Worm (Caenorhabditis elegans) whole organism, late embryonic: ENCODE results near the gene znf-593.
"Not testable (repeated sequence)": the region's sequence is repeated elsewhere in the genome, so short reads cannot be mapped to it uniquely, and the experiment has no call there.

Experiments used
- C08G9.2 ChIP-seq: sonication (generic microtip); optimal IDR thresholded peaks from 2 replicates; lab custom pipeline; 2016; ENCODE audit warnings: mild to moderate bottlenecking, missing genetic modification characterization, moderate library complexity, missing compliant biosample characterization
- F13H6.1 ChIP-seq: sonication (generic microtip); optimal IDR thresholded peaks from 2 replicates; lab custom pipeline; 2016; ENCODE audit warnings: missing genetic modification characterization, missing compliant biosample characterization
- K09A11.1 ChIP-seq: sonication (generic microtip); optimal IDR thresholded peaks from 2 replicates; lab custom pipeline; 2017; ENCODE audit warnings: antibody characterized with exemption, mild to moderate bottlenecking, missing genetic modification characterization, missing compliant biosample characterization; ENCODE audit not compliant: insufficient read depth
- ama-1 ChIP-seq: fragments of 150-350 bp; optimal IDR thresholded peaks from 2 replicates; lab custom pipeline; 2014
- ceh-24 ChIP-seq: sonication (generic microtip); optimal IDR thresholded peaks from 2 replicates; lab custom pipeline; 2016; ENCODE audit warnings: mild to moderate bottlenecking, missing genetic modification characterization, missing compliant biosample characterization
- ceh-45 ChIP-seq: fragments of 200-800 bp; sonication (Bioruptor generic); IDR thresholded peaks from 2 replicates; pipeline ENCODE4 v1.3.6; 2022; ENCODE audit warnings: missing genetic modification reagents, missing genetic modification characterization, missing compliant biosample characterization
- ceh-48 ChIP-seq: sonication (generic microtip); optimal IDR thresholded peaks from 2 replicates; lab custom pipeline; 2016; ENCODE audit warnings: missing genetic modification characterization, inconsistent platforms, missing compliant biosample characterization
- ceh-9 ChIP-seq: sonication (generic microtip); optimal IDR thresholded peaks from 2 replicates; lab custom pipeline; 2016; ENCODE audit warnings: mild to moderate bottlenecking, missing genetic modification characterization, inconsistent platforms, missing compliant biosample characterization
- dmd-4 ChIP-seq: sonication (generic microtip); optimal IDR thresholded peaks from 2 replicates; lab custom pipeline; 2016; ENCODE audit warnings: borderline replicate concordance, missing genetic modification characterization, missing compliant biosample characterization
- ets-4 ChIP-seq: sonication (generic microtip); optimal IDR thresholded peaks from 2 replicates; lab custom pipeline; 2016; ENCODE audit warnings: missing genetic modification characterization, missing compliant biosample characterization
- fkh-6 ChIP-seq: sonication (generic microtip); optimal IDR thresholded peaks from 2 replicates; lab custom pipeline; 2016; ENCODE audit warnings: missing genetic modification characterization, missing compliant biosample characterization
- gmeb-2 ChIP-seq: sonication (generic microtip); optimal IDR thresholded peaks from 2 replicates; lab custom pipeline; 2016; ENCODE audit warnings: missing genetic modification characterization, inconsistent platforms, missing compliant biosample characterization
- hlh-13 ChIP-seq: fragments of 200-800 bp; sonication (Bioruptor generic); optimal IDR thresholded peaks from 2 replicates; lab custom pipeline; 2018; ENCODE audit warnings: mild to moderate bottlenecking, missing genetic modification characterization, missing compliant biosample characterization
- hlh-30 ChIP-seq: sonication (generic microtip); optimal IDR thresholded peaks from 2 replicates; lab custom pipeline; 2017; ENCODE audit warnings: antibody characterized with exemption, missing genetic modification characterization, missing compliant biosample characterization; ENCODE audit not compliant: insufficient read depth
- hlh-6 ChIP-seq: sonication (generic microtip); optimal IDR thresholded peaks from 2 replicates; lab custom pipeline; 2016; ENCODE audit warnings: missing genotype, missing genetic modification characterization, missing compliant biosample characterization
- hlh-8 ChIP-seq: sonication (generic microtip); optimal IDR thresholded peaks from 2 replicates; lab custom pipeline; 2016; ENCODE audit warnings: missing genotype, missing genetic modification characterization, missing compliant biosample characterization
- lin-11 ChIP-seq: fragments of 200-800 bp; sonication (Bioruptor generic); optimal IDR thresholded peaks from 2 replicates; lab custom pipeline; 2018; ENCODE audit warnings: mild to moderate bottlenecking, missing genetic modification characterization, missing compliant biosample characterization
- nfya-1 ChIP-seq: sonication (generic microtip); optimal IDR thresholded peaks from 2 replicates; lab custom pipeline; 2017; ENCODE audit warnings: missing genetic modification characterization, mild to moderate bottlenecking, missing compliant biosample characterization, antibody characterized with exemption, moderate library complexity
- pag-3 ChIP-seq: sonication (generic microtip); optimal IDR thresholded peaks from 2 replicates; lab custom pipeline; 2016; ENCODE audit warnings: missing compliant biosample characterization, missing genetic modification characterization, borderline replicate concordance
- pha-4 ChIP-seq: fragments of 150-350 bp; optimal IDR thresholded peaks from 2 replicates; lab custom pipeline; 2018; ENCODE audit warnings: missing biosample characterization, missing genetic modification reagents, missing genetic modification characterization
- ref-2 ChIP-seq: sonication (generic microtip); optimal IDR thresholded peaks from 2 replicates; lab custom pipeline; 2016; ENCODE audit warnings: missing genetic modification characterization, missing compliant biosample characterization
- rnt-1 ChIP-seq: sonication (generic microtip); optimal IDR thresholded peaks from 2 replicates; lab custom pipeline; 2016; ENCODE audit warnings: missing genetic modification characterization, missing compliant biosample characterization
- sdc-2 ChIP-seq: sonication (generic microtip); optimal IDR thresholded peaks from 2 replicates; lab custom pipeline; 2016; ENCODE audit warnings: missing genotype, missing genetic modification characterization, missing compliant biosample characterization
- sox-2 ChIP-seq: fragments of 200-800 bp; sonication (Bioruptor generic); IDR thresholded peaks from 2 replicates; pipeline ENCODE4 v1.3.6; 2022; ENCODE audit warnings: missing genetic modification reagents, missing genetic modification characterization, missing compliant biosample characterization
- tbx-2 ChIP-seq: sonication (generic microtip); optimal IDR thresholded peaks from 2 replicates; lab custom pipeline; 2016; ENCODE audit warnings: missing genetic modification characterization, missing compliant biosample characterization
- tbx-7 ChIP-seq: sonication (generic microtip); optimal IDR thresholded peaks from 2 replicates; lab custom pipeline; 2016; ENCODE audit warnings: missing genotype, missing genetic modification characterization, missing compliant biosample characterization
- ttx-3 ChIP-seq: sonication (generic microtip); optimal IDR thresholded peaks from 2 replicates; lab custom pipeline; 2016; ENCODE audit warnings: missing genetic modification reagents, missing genetic modification characterization, missing compliant biosample characterization
- unc-55 ChIP-seq: sonication (generic microtip); optimal IDR thresholded peaks from 2 replicates; lab custom pipeline; 2017; ENCODE audit warnings: missing biosample characterization, missing genetic modification reagents, missing genetic modification characterization
- unc-86 ChIP-seq: sonication (generic microtip); optimal IDR thresholded peaks from 2 replicates; lab custom pipeline; 2016; ENCODE audit warnings: missing genetic modification characterization, missing compliant biosample characterization
- zip-5 ChIP-seq: sonication (generic microtip); optimal IDR thresholded peaks from 2 replicates; lab custom pipeline; 2016; ENCODE audit warnings: missing genetic modification characterization, missing compliant biosample characterization

The znf-593 gene

ce11 chrIII:11900022-11900421, 18.5 kb downstream of the znf-593 start:
- TF ChIP-seq nfya-1 (tag; lab: Kevin White, UChicago) (peak; percentile 60), hlh-8 (no peak)

- TF ChIP-seq K09A11.1 (tag; lab: Kevin White, UChicago): no peak
- TF ChIP-seq ceh-45 (GFP tag; lab: Robert Waterston, UW): no peak
- TF ChIP-seq sdc-2: no peak
- no peak for TF ChIP-seq ets-4 (tag; lab: Kevin White, UChicago)
- TF ChIP-seq ceh-24 (tag; lab: Kevin White, UChicago): no peak
- no peak for TF ChIP-seq tbx-2
- TF ChIP-seq rnt-1 (tag; lab: Kevin White, UChicago): no peak
- no peak for TF ChIP-seq gmeb-2
Measured at ce11 chrIII:11898169-11898568, 20.4 kb downstream of the znf-593 start, which contains the start of gene tsen-2. Gene tsen-2 (minus strand): TSS chrIII:11898269.

DNA sequence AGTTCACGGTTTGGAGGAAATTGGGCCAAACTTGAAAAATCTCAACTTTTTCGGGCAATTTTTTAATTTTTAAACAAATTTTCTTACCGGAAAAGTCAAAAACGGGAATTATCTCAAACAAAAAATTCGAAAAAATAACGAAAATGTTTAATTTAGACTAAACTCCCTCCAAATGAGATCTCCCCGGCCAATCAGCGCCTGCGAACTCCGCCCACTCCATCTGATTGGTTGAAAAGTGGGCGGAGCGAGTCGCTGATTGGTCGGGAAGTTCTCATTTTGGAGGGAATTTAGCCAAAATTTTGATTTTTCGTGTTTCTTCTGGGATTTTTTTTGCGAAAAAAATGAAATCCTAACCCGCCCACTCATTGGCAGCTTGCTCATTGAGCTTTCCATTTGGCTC, 21.9 kb downstream of the znf-593 start:
- no peak for TF ChIP-seq sox-2 (GFP tag; lab: Robert Waterston, UW)
- peak; percentile 51 for TF ChIP-seq nfya-1 (tag; lab: Kevin White, UChicago)

- TF ChIP-seq nfya-1 (tag; lab: Kevin White, UChicago): peak; percentile 72
- no peak for TF ChIP-seq lin-11 (tag; lab: Kevin White, UChicago)
Measured at ce11 chrIII:11895504-11895903, 23.0 kb downstream of the znf-593 start.

- TF ChIP-seq hlh-6 (tag; lab: Kevin White, UChicago) (no peak), sdc-2 (no peak), ceh-9 (no peak), unc-55 (GFP tag; lab: Kevin White, UChicago) (no peak)
Measured at ce11 chrIII:11892939-11893338, 25.6 kb downstream of the znf-593 start, which contains the start of gene Y56A3A.41. Gene Y56A3A.41 (minus strand): TSS chrIII:11893039.

DNA sequence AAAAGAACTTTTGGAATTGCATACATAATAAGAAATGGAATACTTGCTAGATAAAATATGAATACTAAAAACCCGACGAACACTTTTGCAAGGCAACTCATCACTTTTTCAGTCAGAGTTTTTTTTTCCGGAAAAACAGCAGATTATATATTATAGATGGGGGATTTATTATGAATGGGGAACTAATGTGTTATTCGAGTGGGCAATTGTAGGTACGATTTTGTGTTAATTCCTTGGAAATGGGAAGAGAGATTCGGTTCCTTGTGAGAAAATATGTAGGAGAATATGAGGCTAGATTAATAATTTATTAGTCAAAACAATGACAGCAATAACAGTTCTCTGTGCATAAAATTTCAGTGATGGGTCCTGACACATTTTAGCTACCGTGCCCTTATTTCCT, 27.2 kb downstream of the znf-593 start, which contains the start of gene faah-5:
Gene faah-5, minus strand, starts transcription at position 101 of the 400 bp plus-strand sequence.
- TF ChIP-seq C08G9.2 (tag; lab: Kevin White, UChicago): no peak
- TF ChIP-seq hlh-30 (tag; lab: Kevin White, UChicago): no peak
- TF ChIP-seq pag-3 (tag; lab: Kevin White, UChicago): no peak
- TF ChIP-seq hlh-13: no peak
- TF ChIP-seq ceh-48 (tag; lab: Kevin White, UChicago): no peak
- no peak for TF ChIP-seq ceh-45 (GFP tag; lab: Robert Waterston, UW)
- TF ChIP-seq tbx-7 (tag; lab: Kevin White, UChicago): no peak
- TF ChIP-seq fkh-6 (tag; lab: Kevin White, UChicago): no peak
- no peak for TF ChIP-seq zip-5 (tag; lab: Kevin White, UChicago)
- TF ChIP-seq dmd-4 (tag; lab: Kevin White, UChicago): no peak
- TF ChIP-seq ref-2 (tag; lab: Kevin White, UChicago): no peak
- no peak for TF ChIP-seq ttx-3
- TF ChIP-seq unc-86 (tag; lab: Kevin White, UChicago): no peak
- TF ChIP-seq nfya-1 (tag; lab: Kevin White, UChicago): no peak
- no peak for TF ChIP-seq F13H6.1 (tag; lab: Kevin White, UChicago)

DNA sequence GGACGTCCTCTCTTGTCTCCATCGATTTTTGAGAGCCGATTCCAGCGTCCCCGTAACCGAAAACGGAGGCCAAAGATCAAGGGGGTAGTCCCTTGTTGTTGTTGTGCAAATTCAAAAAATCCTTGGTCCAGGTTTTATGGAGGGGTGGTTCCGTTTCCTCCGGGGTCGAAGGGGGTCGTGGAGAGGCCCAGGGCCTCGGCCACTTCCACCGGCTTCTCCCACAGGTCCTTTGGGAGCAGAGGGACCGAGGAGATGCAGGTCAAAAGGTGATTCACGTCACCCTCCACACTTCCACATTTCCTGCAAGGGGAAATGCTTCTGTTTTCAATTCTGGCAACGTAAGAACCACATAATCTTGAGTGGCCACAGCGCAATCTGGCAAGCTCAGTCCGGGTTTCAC, 34.8 kb downstream of the znf-593 start, which contains the start of gene fbxb-22:
Gene fbxb-22, minus strand, starts transcription at position 61 of the 400 bp plus-strand sequence.
- not testable (repeated sequence) for TF ChIP-seq ama-1; hlh-30 (tag; lab: Kevin White, UChicago); pha-4 (tag; lab: Kevin White, UChicago)
